Worm (Caenorhabditis elegans): ENCODE data around the gene nhr-30.
A peak's percentile ranks its signal among the peaks of the same experiment; 100 is the strongest.

Gene nhr-30

DNA sequence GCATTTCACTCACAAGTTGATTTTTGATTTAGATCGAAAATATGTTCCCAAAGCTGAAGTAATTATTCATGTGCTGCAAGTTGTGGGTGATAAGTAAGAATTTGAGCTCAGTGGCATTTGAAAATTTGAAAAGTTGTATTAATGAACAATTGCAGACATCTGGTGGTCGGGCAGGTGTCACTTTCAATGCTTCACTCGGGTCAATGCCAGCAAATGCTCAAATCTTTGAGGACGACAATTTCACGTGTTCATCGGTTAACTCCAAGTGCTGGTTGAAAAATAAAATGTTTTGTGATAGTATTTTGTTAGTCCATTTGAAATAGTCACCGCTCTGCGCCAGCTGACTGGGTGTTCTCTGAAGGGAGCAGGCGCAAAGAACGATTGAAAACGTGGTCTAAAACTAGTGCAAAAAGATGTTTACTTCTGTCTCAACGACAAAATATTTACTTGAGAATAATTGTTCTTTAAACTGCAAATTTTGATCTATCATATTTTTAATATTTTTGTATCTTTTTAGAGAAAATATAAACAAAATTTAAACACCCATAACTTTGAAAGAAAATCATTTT is 49.2 kb downstream of the nhr-30 start (continued):
- TF ChIP-seq nhr-10 (tag; optimal IDR thresholded peaks at IDR 0.05) (no peak), ztf-4 (tag; optimal IDR thresholded peaks at IDR 0.05) (peak; percentile 35), F13H6.1 (tag; optimal IDR thresholded peaks at IDR 0.05) (peak; percentile 75), unc-62 (GFP tag; optimal IDR thresholded peaks at IDR 0.05) (no peak), lin-39 (tag; optimal IDR thresholded peaks at IDR 0.05) (no peak), skn-1 (tag; optimal IDR thresholded peaks at IDR 0.05) (no peak), gmeb-1 (tag; optimal IDR thresholded peaks at IDR 0.05) (peak; percentile 51), unc-55 (GFP tag; optimal IDR thresholded peaks at IDR 0.05) (peak; percentile 0), nhr-21 (tag; optimal IDR thresholded peaks at IDR 0.05) (peak; percentile 21), ztf-1 (GFP tag; conservative IDR thresholded peaks at IDR 0.05) (no peak), nhr-6 (tag; optimal IDR thresholded peaks at IDR 0.05) (no peak), mab-5 (tag; optimal IDR thresholded peaks at IDR 0.05) (no peak), nhr-237 (tag; optimal IDR thresholded peaks at IDR 0.05) (no peak), sma-3 (GFP tag; optimal IDR thresholded peaks at IDR 0.05) (peak; percentile 58), nhr-11 (tag; optimal IDR thresholded peaks at IDR 0.05) (no peak), egl-27 (tag; optimal IDR thresholded peaks at IDR 0.05) (no peak), mbf-1 (tag; optimal IDR thresholded peaks at IDR 0.05) (no peak), lin-11 (tag; optimal IDR thresholded peaks at IDR 0.05) (peak; percentile 7), nhr-77 (tag; optimal IDR thresholded peaks at IDR 0.05) (no peak)

DNA sequence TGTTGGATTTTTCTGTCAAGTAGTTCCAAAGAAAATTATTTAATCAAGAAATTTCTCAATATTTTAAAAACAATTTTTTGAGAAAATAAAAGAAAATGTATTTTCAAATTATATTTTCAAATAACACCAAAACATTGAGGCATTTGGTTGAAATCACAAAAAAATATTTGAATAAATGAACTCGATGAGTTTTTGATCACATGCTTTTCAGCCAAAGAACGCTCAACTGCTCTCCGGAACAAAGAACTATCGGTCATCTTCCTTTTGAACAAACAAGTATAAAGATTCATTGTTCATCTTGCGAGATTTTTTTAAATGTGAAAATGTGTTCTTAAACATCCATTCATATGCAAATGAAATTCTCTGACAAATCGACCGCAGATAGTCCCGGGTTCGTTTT is 50.0 kb downstream of the nhr-30 start:
- no peak for TF ChIP-seq alr-1 (tag; optimal IDR thresholded peaks at IDR 0.05)
- no peak for TF ChIP-seq nhr-21 (tag; optimal IDR thresholded peaks at IDR 0.05)
- no peak for TF ChIP-seq mbf-1 (tag; optimal IDR thresholded peaks at IDR 0.05)
- peak; percentile 43 for TF ChIP-seq sma-9 (GFP tag; optimal IDR thresholded peaks at IDR 0.05)
- TF ChIP-seq sma-9 (tag; optimal IDR thresholded peaks at IDR 0.05) = no peak
- TF ChIP-seq mab-5 (tag; optimal IDR thresholded peaks at IDR 0.05) = no peak
- TF ChIP-seq crh-2 (tag; optimal IDR thresholded peaks at IDR 0.05) = peak; percentile 13
- TF ChIP-seq lsy-2 (tag; optimal IDR thresholded peaks at IDR 0.05) = peak in 1 of 2 experiments; percentile 5
- TF ChIP-seq peb-1 (tag; optimal IDR thresholded peaks at IDR 0.05) = no peak
- peak; percentile 20 for TF ChIP-seq C34F6.9 (tag; optimal IDR thresholded peaks at IDR 0.05)

DNA sequence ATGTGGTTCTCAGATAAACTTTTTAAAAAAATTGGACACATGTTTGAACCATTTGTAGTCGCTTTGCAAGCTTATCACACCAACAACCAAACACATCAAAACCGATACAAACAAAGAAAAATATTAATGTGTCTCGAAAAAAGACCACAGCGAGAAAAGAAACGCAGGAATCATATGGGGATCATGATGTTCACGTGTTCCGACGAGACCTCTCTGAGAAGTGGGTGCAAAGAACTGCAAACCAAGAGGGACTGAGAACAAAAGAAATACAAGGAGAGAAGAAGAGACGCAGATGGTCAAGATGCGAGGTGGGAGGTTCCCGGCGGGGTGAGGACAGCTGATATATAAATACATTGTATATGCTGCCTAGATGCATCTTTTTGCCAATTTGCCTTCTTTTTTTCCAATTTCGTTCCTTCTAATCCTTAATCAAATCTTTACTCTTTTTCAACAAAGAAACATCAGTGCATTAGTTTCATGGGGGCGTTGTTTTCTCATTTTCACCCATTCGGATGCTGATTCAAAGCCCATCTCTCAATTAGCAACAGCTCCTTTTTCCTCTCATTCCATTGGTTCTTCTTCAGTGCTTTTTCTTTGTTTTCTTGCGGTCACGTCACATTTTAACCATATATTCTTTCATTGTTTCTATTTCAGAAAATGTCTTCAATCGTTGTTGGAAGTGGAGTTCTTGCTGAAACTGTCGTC is 50.8 kb downstream of the nhr-30 start, which contains the start of gene F21C10.10:
Gene F21C10.10, plus strand, starts transcription at position 655 of the 705 bp plus-strand sequence.
- TF ChIP-seq ceh-16 (tag; optimal IDR thresholded peaks at IDR 0.05) (no peak), Y55F3AM.14 (GFP tag; optimal IDR thresholded peaks at IDR 0.05) (peak; percentile 88), nhr-25 (tag; optimal IDR thresholded peaks at IDR 0.05) (peak; percentile 97), nhr-12 (tag; optimal IDR thresholded peaks at IDR 0.05) (no peak), nhr-77 (tag; optimal IDR thresholded peaks at IDR 0.05) (no peak), mab-5 (tag; optimal IDR thresholded peaks at IDR 0.05) (peak; percentile 17), elt-3 (tag; optimal IDR thresholded peaks at IDR 0.05) (no peak), unc-62 (GFP tag; optimal IDR thresholded peaks at IDR 0.05) (no peak), sem-4 (tag; optimal IDR thresholded peaks at IDR 0.05) (peak; percentile 77), nhr-129 (tag; optimal IDR thresholded peaks at IDR 0.05) (peak; percentile 88), peb-1 (tag; optimal IDR thresholded peaks at IDR 0.05) (no peak), fos-1 (tag; optimal IDR thresholded peaks at IDR 0.05) (peak; percentile 70), zag-1 (tag; optimal IDR thresholded peaks at IDR 0.05) (no peak), ztf-4 (tag; optimal IDR thresholded peaks at IDR 0.05) (peak; percentile 86), mbf-1 (tag; optimal IDR thresholded peaks at IDR 0.05) (no peak), ZK546.5 (tag; optimal IDR thresholded peaks at IDR 0.05) (no peak), ama-1 (optimal IDR thresholded peaks at IDR 0.05) (no peak), F13H6.1 (tag; optimal IDR thresholded peaks at IDR 0.05) (peak; percentile 96), crh-2 (tag; optimal IDR thresholded peaks at IDR 0.05) (peak; percentile 88), alr-1 (tag; optimal IDR thresholded peaks at IDR 0.05) (no peak), ztf-11 (tag; optimal IDR thresholded peaks at IDR 0.05) (no peak), nhr-23 (tag; optimal IDR thresholded peaks at IDR 0.05) (no peak), lsy-2 (tag; optimal IDR thresholded peaks at IDR 0.05) (peak in 1 of 2 experiments; percentile 85), nhr-11 (tag; optimal IDR thresholded peaks at IDR 0.05) (no peak), egl-27 (tag; optimal IDR thresholded peaks at IDR 0.05) (peak; percentile 85), lin-11 (tag; optimal IDR thresholded peaks at IDR 0.05) (no peak), mdl-1 (tag; optimal IDR thresholded peaks at IDR 0.05) (peak; percentile 63 to 89), sma-9 (GFP tag; optimal IDR thresholded peaks at IDR 0.05) (peak; percentile 99), sma-9 (tag; optimal IDR thresholded peaks at IDR 0.05) (peak; percentile 34), nhr-10 (tag; optimal IDR thresholded peaks at IDR 0.05) (no peak), ceh-82 (tag; optimal IDR thresholded peaks at IDR 0.05) (no peak), lin-39 (tag; optimal IDR thresholded peaks at IDR 0.05) (no peak), nhr-6 (tag; optimal IDR thresholded peaks at IDR 0.05) (peak; percentile 85), gmeb-1 (tag; optimal IDR thresholded peaks at IDR 0.05) (peak; percentile 73), nhr-21 (tag; optimal IDR thresholded peaks at IDR 0.05) (peak; percentile 96), ztf-1 (GFP tag; conservative IDR thresholded peaks at IDR 0.05) (no peak), elt-1 (tag; optimal IDR thresholded peaks at IDR 0.05) (no peak), nhr-237 (tag; optimal IDR thresholded peaks at IDR 0.05) (no peak), C34F6.9 (tag; optimal IDR thresholded peaks at IDR 0.05) (peak; percentile 86), unc-55 (GFP tag; optimal IDR thresholded peaks at IDR 0.05) (peak; percentile 29), R02D3.7 (tag; optimal IDR thresholded peaks at IDR 0.05) (no peak), dmd-4 (tag; optimal IDR thresholded peaks at IDR 0.05) (no peak), blmp-1 (tag; optimal IDR thresholded peaks at IDR 0.05; ENCODE audit: insufficient read depth) (peak; percentile 72)
